Worm (Caenorhabditis elegans) whole organism, L4/young adult: ENCODE data around the gene F53H8.3.

Source experiments
- W03F9.2 ChIP-seq: fragments of 150-350 bp; optimal IDR thresholded peaks from 2 replicates; lab custom pipeline; 2014; ENCODE audit warnings: missing biosample characterization, missing genetic modification characterization
- him-1 ChIP-seq: sonication (generic microtip); optimal IDR thresholded peaks from 2 replicates; lab custom pipeline; 2016; ENCODE audit warnings: missing genotype, missing genetic modification reagents, missing genetic modification characterization, missing compliant biosample characterization

DNA sequence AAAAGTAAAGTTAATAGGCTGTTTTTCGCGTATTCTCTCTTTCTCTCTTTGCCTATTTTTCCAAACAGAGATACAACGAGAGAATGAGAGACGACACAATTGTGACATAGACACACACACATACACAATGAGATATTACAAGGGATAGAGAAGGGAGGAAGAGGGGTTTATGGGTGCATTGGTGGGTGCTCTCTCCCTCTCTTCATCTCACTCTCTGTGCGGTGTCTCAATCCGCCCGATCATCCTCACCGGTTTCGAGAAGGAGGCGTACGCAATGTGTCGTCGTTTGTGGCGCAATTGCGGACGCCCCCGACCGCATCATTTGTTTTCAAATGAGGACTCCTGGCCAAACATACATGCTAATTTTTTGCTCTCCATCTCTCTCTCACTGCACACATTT lies 11.1 kb downstream of the F53H8.3 start:
- TF ChIP-seq W03F9.2 = peak; percentile 75
- TF ChIP-seq him-1 = peak; percentile 95
